Worm (Caenorhabditis elegans): ENCODE measurements around the gene cka-2.

- TF ChIP-seq nhr-12 (tag; optimal IDR thresholded peaks at IDR 0.05) = no peak
- no peak for TF ChIP-seq ZK546.5 (tag; optimal IDR thresholded peaks at IDR 0.05)
- no peak for TF ChIP-seq snpc-4 (tag; optimal IDR thresholded peaks at IDR 0.05)
- TF ChIP-seq nhr-11 (tag; optimal IDR thresholded peaks at IDR 0.05) = no peak
- no peak for TF ChIP-seq tbx-2 (tag; optimal IDR thresholded peaks at IDR 0.05)
- no peak for TF ChIP-seq skn-1 (tag; optimal IDR thresholded peaks at IDR 0.05)
- TF ChIP-seq elt-1 (tag; optimal IDR thresholded peaks at IDR 0.05) = no peak
- no peak for TF ChIP-seq nhr-77 (tag; optimal IDR thresholded peaks at IDR 0.05)
- no peak for TF ChIP-seq lin-15B (tag; optimal IDR thresholded peaks at IDR 0.05)
- no peak for TF ChIP-seq zag-1 (tag; optimal IDR thresholded peaks at IDR 0.05)
Measured at ce11 chrX:4306861-4307260, 20.9 kb downstream of the cka-2 start, which contains the start of gene pqn-15.
